Fruit fly (Drosophila melanogaster) ovary, adult (tissue): ENCODE data around the gene CG9016.

Source experiments
- CG17801 ChIP-seq: fragments of 200-800 bp; optimal IDR thresholded peaks from 2 replicates; lab custom pipeline; 2019; ENCODE audit warnings: missing biosample characterization, mild to moderate bottlenecking, missing genetic modification characterization, moderate library complexity; ENCODE audit not compliant: partially characterized antibody

CG9016 gene

DNA sequence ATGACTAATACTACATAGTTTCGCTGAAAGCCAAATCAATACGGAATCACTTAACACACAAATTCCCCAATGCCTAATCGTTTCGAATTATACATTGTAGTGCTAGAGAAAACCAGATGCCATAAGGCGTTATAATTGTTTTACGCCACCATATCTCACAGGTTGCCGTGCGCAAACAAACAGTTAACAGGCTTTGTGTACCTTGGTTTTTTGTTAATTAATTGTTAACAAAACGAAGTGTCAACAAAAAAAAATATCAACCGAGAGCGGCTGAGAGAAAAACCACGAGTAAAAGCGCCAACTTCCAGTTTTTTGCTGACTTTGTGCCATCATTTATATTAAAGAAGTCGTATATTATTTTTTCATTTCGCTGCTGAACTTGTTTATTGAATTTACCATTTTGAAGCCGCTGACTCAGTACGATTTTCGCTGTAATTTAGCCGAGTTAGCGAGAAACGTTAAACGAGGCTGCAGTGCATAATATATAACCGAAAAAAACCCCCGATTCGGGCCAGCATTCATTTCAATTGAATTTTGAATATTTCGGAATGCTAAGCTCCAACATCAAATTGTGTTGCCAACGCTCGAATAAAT lies 46.9 kb downstream of the CG9016 start:
- TF ChIP-seq CG17801 (GFP tag; lab: Kevin White, UChicago), result peak; percentile 31
